Fruit fly (Drosophila melanogaster) whole organism, wandering third instar larva: Measurements from ENCODE around the gene CG11594.

Source experiments
- Abd-B ChIP-seq: fragments of >200 bp; optimal IDR thresholded peaks from 2 replicates; lab custom pipeline; 2017; ENCODE audit warnings: missing biosample characterization, missing genetic modification characterization
- CG9705 ChIP-seq: fragments of 200-800 bp; sonication (Bioruptor generic); optimal IDR thresholded peaks from 2 replicates; lab custom pipeline; 2018; ENCODE audit warnings: missing biosample characterization, mild to moderate bottlenecking, missing genetic modification characterization
- Dfd ChIP-seq: fragments of >200 bp; optimal IDR thresholded peaks from 2 replicates; lab custom pipeline; 2017; ENCODE audit warnings: missing biosample characterization, missing genetic modification characterization
- HLH106 ChIP-seq: fragments of 200-800 bp; optimal IDR thresholded peaks from 3 replicates; lab custom pipeline; 2019; ENCODE audit warnings: missing biosample characterization, mild to moderate bottlenecking, missing genetic modification characterization, moderate library complexity
- Myc ChIP-seq: fragments of >200 bp; optimal IDR thresholded peaks from 2 replicates; lab custom pipeline; 2017
- dsf ChIP-seq: sonication (Bioruptor generic); optimal IDR thresholded peaks from 2 replicates; lab custom pipeline; 2016; ENCODE audit warnings: missing biosample characterization, missing genetic modification characterization, borderline replicate concordance
- jim ChIP-seq: fragments of 175-275, 200-325 bp; sonication (Bioruptor generic); optimal IDR thresholded peaks from 2 replicates; lab custom pipeline; 2016; ENCODE audit warnings: missing biosample characterization, mild to moderate bottlenecking, missing genetic modification characterization
- pan ChIP-seq: fragments of >200 bp; optimal IDR thresholded peaks from 2 replicates; lab custom pipeline; 2017
- psq ChIP-seq: fragments of 200-800 bp; sonication (Bioruptor generic); optimal IDR thresholded peaks from 3 replicates; lab custom pipeline; 2017; ENCODE audit warnings: missing biosample characterization, mild to moderate bottlenecking, missing genetic modification characterization, moderate library complexity
- tai ChIP-seq: sonication (Bioruptor generic); optimal IDR thresholded peaks from 2 replicates; lab custom pipeline; 2016; ENCODE audit warnings: missing biosample characterization, missing genetic modification characterization
- usp ChIP-seq: fragments of >200 bp; optimal IDR thresholded peaks from 2 replicates; lab custom pipeline; 2017; ENCODE audit warnings: missing biosample characterization, missing genetic modification characterization

- no peak for TF ChIP-seq Myc (lab: Kevin White, UChicago)
- no peak for TF ChIP-seq Abd-B (GFP tag; lab: Kevin White, UChicago)
- no peak for TF ChIP-seq pan (lab: Kevin White, UChicago)
- no peak for TF ChIP-seq tai
- no peak for TF ChIP-seq dsf (GFP tag; lab: Kevin White, UChicago)
- TF ChIP-seq usp: no peak
- TF ChIP-seq HLH106 (tag; lab: Kevin White, UChicago): no peak
- TF ChIP-seq Dfd (GFP tag; lab: Kevin White, UChicago): no peak
- no peak for TF ChIP-seq psq (GFP tag; lab: Kevin White, UChicago)
- no peak for TF ChIP-seq jim (GFP tag; lab: Kevin White, UChicago)
- TF ChIP-seq CG9705 (GFP tag; lab: Kevin White, UChicago): no peak
Observed at dm6 chr3L:4003316-4003715, 22.5 kb downstream of the CG11594 start, which contains the start of gene CG14985.
